Worm (Caenorhabditis elegans) whole organism, late embryonic: ENCODE data around the gene prdx-6.

Experiments used
- F13H6.1 ChIP-seq: sonication (generic microtip); optimal IDR thresholded peaks from 2 replicates; lab custom pipeline; 2016; ENCODE audit warnings: missing genetic modification characterization, missing compliant biosample characterization
- K09A11.1 ChIP-seq: sonication (generic microtip); optimal IDR thresholded peaks from 2 replicates; lab custom pipeline; 2017; ENCODE audit warnings: antibody characterized with exemption, mild to moderate bottlenecking, missing genetic modification characterization, missing compliant biosample characterization; ENCODE audit not compliant: insufficient read depth
- ceh-14 ChIP-seq: sonication (generic microtip); optimal IDR thresholded peaks from 2 replicates; lab custom pipeline; 2016; ENCODE audit warnings: missing genotype, missing genetic modification characterization, missing compliant biosample characterization
- ceh-18 ChIP-seq: sonication (generic microtip); optimal IDR thresholded peaks from 2 replicates; lab custom pipeline; 2016; ENCODE audit warnings: missing genetic modification characterization, missing compliant biosample characterization
- ceh-19 ChIP-seq: fragments of 200-800 bp; sonication (Bioruptor generic); optimal IDR thresholded peaks from 2 replicates; lab custom pipeline; 2018; ENCODE audit warnings: mild to moderate bottlenecking, missing genetic modification characterization, missing compliant biosample characterization
- ceh-22 ChIP-seq: sonication (generic microtip); optimal IDR thresholded peaks from 2 replicates; lab custom pipeline; 2017; ENCODE audit warnings: missing biosample characterization, missing genetic modification characterization
- ceh-24 ChIP-seq: sonication (generic microtip); optimal IDR thresholded peaks from 2 replicates; lab custom pipeline; 2016; ENCODE audit warnings: mild to moderate bottlenecking, missing genetic modification characterization, missing compliant biosample characterization
- ceh-31 ChIP-seq: sonication (generic microtip); optimal IDR thresholded peaks from 2 replicates; lab custom pipeline; 2016; ENCODE audit warnings: missing genetic modification characterization, missing compliant biosample characterization
- ceh-34 ChIP-seq: sonication (generic microtip); optimal IDR thresholded peaks from 2 replicates; lab custom pipeline; 2016; ENCODE audit warnings: mild to moderate bottlenecking, missing genetic modification characterization, missing compliant biosample characterization
- ceh-9 ChIP-seq: sonication (generic microtip); optimal IDR thresholded peaks from 2 replicates; lab custom pipeline; 2016; ENCODE audit warnings: mild to moderate bottlenecking, missing genetic modification characterization, inconsistent platforms, missing compliant biosample characterization
- elt-4 ChIP-seq: sonication (generic microtip); optimal IDR thresholded peaks from 2 replicates; lab custom pipeline; 2016; ENCODE audit warnings: missing genetic modification characterization, missing compliant biosample characterization
- eyg-1 ChIP-seq: sonication (generic microtip); optimal IDR thresholded peaks from 2 replicates; lab custom pipeline; 2016; ENCODE audit warnings: missing genotype, missing genetic modification characterization, missing compliant biosample characterization
- fax-1 ChIP-seq: sonication (generic microtip); optimal IDR thresholded peaks from 2 replicates; lab custom pipeline; 2016; ENCODE audit warnings: missing genotype, missing genetic modification characterization, missing compliant biosample characterization
- fkh-6 ChIP-seq: sonication (generic microtip); optimal IDR thresholded peaks from 2 replicates; lab custom pipeline; 2016; ENCODE audit warnings: missing genetic modification characterization, missing compliant biosample characterization
- gmeb-2 ChIP-seq: sonication (generic microtip); optimal IDR thresholded peaks from 2 replicates; lab custom pipeline; 2016; ENCODE audit warnings: missing genetic modification characterization, inconsistent platforms, missing compliant biosample characterization
- hlh-13 ChIP-seq: fragments of 200-800 bp; sonication (Bioruptor generic); optimal IDR thresholded peaks from 2 replicates; lab custom pipeline; 2018; ENCODE audit warnings: mild to moderate bottlenecking, missing genetic modification characterization, missing compliant biosample characterization
- hlh-15 ChIP-seq: sonication (generic microtip); optimal IDR thresholded peaks from 2 replicates; lab custom pipeline; 2016; ENCODE audit warnings: missing genetic modification characterization, missing compliant biosample characterization
- hlh-6 ChIP-seq: sonication (generic microtip); optimal IDR thresholded peaks from 2 replicates; lab custom pipeline; 2016; ENCODE audit warnings: missing genotype, missing genetic modification characterization, missing compliant biosample characterization
- hlh-8 ChIP-seq: sonication (generic microtip); optimal IDR thresholded peaks from 2 replicates; lab custom pipeline; 2016; ENCODE audit warnings: missing genotype, missing genetic modification characterization, missing compliant biosample characterization
- lim-6 ChIP-seq: sonication (generic microtip); optimal IDR thresholded peaks from 2 replicates; lab custom pipeline; 2016; ENCODE audit warnings: missing genetic modification characterization, missing compliant biosample characterization
- nfya-1 ChIP-seq: sonication (generic microtip); optimal IDR thresholded peaks from 2 replicates; lab custom pipeline; 2017; ENCODE audit warnings: missing genetic modification characterization, mild to moderate bottlenecking, missing compliant biosample characterization, antibody characterized with exemption, moderate library complexity
- nhr-11 ChIP-seq: fragments of 150-350 bp; optimal IDR thresholded peaks from 2 replicates; lab custom pipeline; 2014; ENCODE audit warnings: missing biosample characterization, missing genetic modification characterization
- npax-4 ChIP-seq: sonication (generic microtip); optimal IDR thresholded peaks from 2 replicates; lab custom pipeline; 2016; ENCODE audit warnings: missing genetic modification characterization, missing compliant biosample characterization
- pax-1 ChIP-seq: fragments of 150-350 bp; optimal IDR thresholded peaks from 2 replicates; lab custom pipeline; 2014; ENCODE audit warnings: missing biosample characterization, missing genetic modification characterization
- pha-4 ChIP-seq: fragments of 150-350 bp; optimal IDR thresholded peaks from 2 replicates; lab custom pipeline; 2018; ENCODE audit warnings: missing biosample characterization, missing genetic modification reagents, missing genetic modification characterization
- pqm-1 ChIP-seq: sonication (generic microtip); optimal IDR thresholded peaks from 2 replicates; lab custom pipeline; 2016; ENCODE audit warnings: missing genetic modification characterization, missing compliant biosample characterization
- pros-1 ChIP-seq: fragments of 150-350 bp; optimal IDR thresholded peaks from 2 replicates; lab custom pipeline; 2014; ENCODE audit warnings: missing biosample characterization, missing genetic modification reagents, missing genetic modification characterization
- rnt-1 ChIP-seq: sonication (generic microtip); optimal IDR thresholded peaks from 2 replicates; lab custom pipeline; 2016; ENCODE audit warnings: missing genetic modification characterization, missing compliant biosample characterization
- sdc-2 ChIP-seq: sonication (generic microtip); optimal IDR thresholded peaks from 2 replicates; lab custom pipeline; 2016; ENCODE audit warnings: missing genotype, missing genetic modification characterization, missing compliant biosample characterization
- sox-2 ChIP-seq: fragments of 200-800 bp; sonication (Bioruptor generic); IDR thresholded peaks from 2 replicates; pipeline ENCODE4 v1.3.6; 2022; ENCODE audit warnings: missing genetic modification reagents, missing genetic modification characterization, missing compliant biosample characterization
- sox-4 ChIP-seq: sonication (generic microtip); optimal IDR thresholded peaks from 2 replicates; lab custom pipeline; 2017; ENCODE audit warnings: mild to moderate bottlenecking, missing genetic modification characterization, inconsistent platforms, missing compliant biosample characterization
- tbx-2 ChIP-seq: sonication (generic microtip); optimal IDR thresholded peaks from 2 replicates; lab custom pipeline; 2016; ENCODE audit warnings: missing genetic modification characterization, missing compliant biosample characterization
- unc-42 ChIP-seq: sonication (generic microtip); optimal IDR thresholded peaks from 2 replicates; lab custom pipeline; 2016; ENCODE audit warnings: missing genotype, missing genetic modification characterization, missing compliant biosample characterization
- unc-55 ChIP-seq: sonication (generic microtip); optimal IDR thresholded peaks from 2 replicates; lab custom pipeline; 2017; ENCODE audit warnings: missing biosample characterization, missing genetic modification reagents, missing genetic modification characterization
- unc-86 ChIP-seq: sonication (generic microtip); optimal IDR thresholded peaks from 2 replicates; lab custom pipeline; 2016; ENCODE audit warnings: missing genetic modification characterization, missing compliant biosample characterization
- ztf-16 ChIP-seq: sonication (generic microtip); optimal IDR thresholded peaks from 2 replicates; lab custom pipeline; 2017; ENCODE audit warnings: missing genetic modification characterization, missing compliant biosample characterization

The prdx-6 gene

DNA sequence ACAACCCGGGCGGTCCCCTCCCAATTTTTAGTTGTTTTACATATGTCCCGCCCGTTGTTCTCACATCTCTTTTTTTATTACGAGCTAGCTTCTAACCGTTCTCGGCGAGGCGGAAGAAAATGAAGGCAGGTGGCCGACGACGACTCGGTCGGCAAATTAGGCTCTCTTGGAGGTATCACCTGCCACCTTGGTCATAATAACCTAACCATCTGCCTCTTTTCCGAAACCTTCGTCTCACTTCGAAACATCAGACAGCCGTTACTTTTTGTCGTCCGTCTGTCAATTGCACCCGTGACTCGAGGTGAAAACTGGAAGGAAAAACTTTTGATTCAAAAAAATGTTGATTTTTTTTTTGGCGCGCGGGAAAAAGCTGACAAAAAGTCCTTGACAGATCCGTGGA is 40.9 kb upstream of the prdx-6 start:
- TF ChIP-seq ceh-31 (tag; lab: Kevin White, UChicago) (peak; percentile 29), ztf-16 (tag; lab: Kevin White, UChicago) (no peak), ceh-34 (no peak)

DNA sequence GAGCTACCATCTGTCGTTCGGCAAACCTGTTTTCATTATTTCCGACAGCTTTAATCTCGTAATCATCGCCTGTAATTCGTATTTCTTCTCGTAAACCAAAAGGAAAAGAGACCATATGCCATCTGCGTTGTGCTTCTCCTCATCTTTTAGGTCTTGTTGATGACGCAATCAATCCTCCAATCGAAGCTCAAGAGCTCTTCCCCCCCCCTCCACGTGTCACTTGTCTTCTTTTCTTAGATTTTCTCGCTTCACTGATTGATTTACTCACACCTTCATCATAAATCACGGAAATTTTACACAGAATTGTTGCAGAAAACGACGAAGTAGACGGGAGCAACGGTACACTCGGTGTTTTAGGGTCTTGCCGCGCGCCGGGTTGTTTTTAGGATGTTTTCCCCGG is 39.7 kb upstream of the prdx-6 start, which contains the start of gene tcl-2:
Gene tcl-2 (plus strand): TSS at position 388 of the 400 bp plus-strand sequence.
- TF ChIP-seq unc-55 (GFP tag; lab: Kevin White, UChicago) (peak; percentile 18), elt-4 (no peak)

DNA sequence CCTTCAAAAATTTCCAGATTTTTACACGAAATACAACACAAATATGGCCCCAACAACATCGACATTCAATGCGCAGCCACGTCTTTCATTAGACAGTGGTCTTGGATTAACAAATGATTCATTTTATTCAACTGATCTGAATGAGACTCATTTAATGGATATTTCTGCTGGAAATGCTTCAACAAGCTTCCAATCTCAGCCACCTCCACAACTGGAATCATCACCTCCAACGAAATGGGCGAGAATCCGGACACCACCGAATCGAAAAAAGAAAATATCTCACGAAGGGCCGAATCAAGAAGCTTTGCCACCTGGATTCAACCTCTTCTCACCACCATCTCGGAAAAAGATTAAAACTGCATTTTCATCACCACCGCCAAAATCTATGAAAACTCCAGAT is 38.7 kb upstream of the prdx-6 start:
- no peak for TF ChIP-seq ceh-18 (tag; lab: Kevin White, UChicago)
- TF ChIP-seq eyg-1 (tag; lab: Kevin White, UChicago): no peak
- no peak for TF ChIP-seq fkh-6
- no peak for TF ChIP-seq ceh-31 (tag; lab: Kevin White, UChicago)
- no peak for TF ChIP-seq npax-4 (tag; lab: Kevin White, UChicago)
- TF ChIP-seq lim-6 (tag; lab: Kevin White, UChicago): no peak
- no peak for TF ChIP-seq nfya-1
- TF ChIP-seq sox-2 (GFP tag; lab: Robert Waterston, UW): no peak
- no peak for TF ChIP-seq F13H6.1
- no peak for TF ChIP-seq pha-4 (tag; lab: Kevin White, UChicago)
- no peak for TF ChIP-seq gmeb-2 (tag; lab: Kevin White, UChicago)
- no peak for TF ChIP-seq hlh-15 (tag; lab: Kevin White, UChicago)

DNA sequence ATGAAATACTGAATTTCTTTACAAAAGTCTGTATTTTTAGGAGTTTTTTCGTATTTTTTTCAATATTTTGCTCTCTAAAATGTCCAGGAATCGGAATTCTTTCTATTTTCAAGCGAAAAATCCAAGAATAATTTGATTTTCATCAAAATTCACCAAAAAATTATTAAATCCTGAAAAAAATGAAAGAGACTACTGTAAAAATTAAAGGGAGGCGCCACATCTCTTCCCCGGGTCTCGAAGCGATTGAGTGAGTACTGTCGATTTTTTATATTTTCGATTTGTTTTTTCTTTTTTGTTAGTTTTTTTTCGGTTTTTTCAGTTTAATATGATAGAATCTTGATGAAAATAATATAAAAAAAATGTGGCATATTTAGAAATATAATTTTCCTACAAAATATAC is 34.8 kb upstream of the prdx-6 start:
- TF ChIP-seq sdc-2 (tag; lab: Kevin White, UChicago) (no peak), npax-4 (tag; lab: Kevin White, UChicago) (no peak), hlh-13 (GFP tag; lab: Kevin White, UChicago) (no peak), unc-86 (tag; lab: Kevin White, UChicago) (no peak)

DNA sequence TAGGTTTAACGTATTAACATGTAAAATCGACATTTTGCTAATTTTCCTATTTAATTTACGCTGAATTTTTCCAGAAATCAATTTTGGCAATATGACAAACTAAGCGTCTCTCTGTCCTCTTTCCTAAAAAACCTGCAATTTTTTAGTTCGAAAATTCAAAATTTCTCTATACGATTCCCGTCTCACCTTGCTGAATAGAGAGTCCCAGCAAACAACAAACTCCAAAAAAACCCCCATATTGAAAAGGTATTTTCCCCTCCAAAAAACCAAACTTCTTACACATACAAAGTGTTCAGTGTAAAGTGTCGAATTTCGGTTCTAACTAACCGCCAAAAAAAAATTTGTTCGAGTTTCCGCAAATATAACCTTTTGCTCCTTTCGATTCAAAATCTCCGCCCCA is 34.2 kb upstream of the prdx-6 start, which contains the start of gene pnc-1:
Gene pnc-1 (plus strand): TSS at position 301 of the 400 bp plus-strand sequence.
- TF ChIP-seq lim-6 (tag; lab: Kevin White, UChicago): no peak
- no peak for TF ChIP-seq nhr-11 (tag; lab: Kevin White, UChicago)

DNA sequence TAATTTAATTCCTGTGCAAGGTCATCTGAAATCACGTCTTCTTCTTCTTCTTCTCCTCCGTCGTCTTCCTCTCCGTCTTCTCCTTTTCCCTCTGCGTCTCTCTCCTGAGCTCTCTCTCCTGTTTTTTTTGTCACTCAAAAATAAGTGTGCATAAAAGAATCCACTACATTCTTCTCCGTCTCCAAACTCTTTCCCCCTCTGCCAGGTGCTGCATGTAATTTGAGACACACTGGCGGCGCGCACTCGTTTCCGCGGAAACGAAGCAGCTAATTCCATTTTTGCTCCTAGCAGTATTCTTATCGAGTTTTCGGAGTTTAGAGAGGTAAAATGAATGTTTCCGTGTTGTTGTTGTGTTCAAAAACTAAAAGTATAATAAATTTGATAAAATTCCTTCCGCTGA is 32.2 kb upstream of the prdx-6 start:
- TF ChIP-seq ceh-9 (tag; lab: Kevin White, UChicago) (no peak), nfya-1 (peak; percentile 7), ceh-34 (peak; percentile 97), pqm-1 (no peak), unc-42 (tag; lab: Kevin White, UChicago) (peak; percentile 25), tbx-2 (tag; lab: Kevin White, UChicago) (peak; percentile 22), ceh-19 (GFP tag; lab: Kevin White, UChicago) (peak; percentile 49), ceh-14 (tag; lab: Kevin White, UChicago) (peak; percentile 18)

DNA sequence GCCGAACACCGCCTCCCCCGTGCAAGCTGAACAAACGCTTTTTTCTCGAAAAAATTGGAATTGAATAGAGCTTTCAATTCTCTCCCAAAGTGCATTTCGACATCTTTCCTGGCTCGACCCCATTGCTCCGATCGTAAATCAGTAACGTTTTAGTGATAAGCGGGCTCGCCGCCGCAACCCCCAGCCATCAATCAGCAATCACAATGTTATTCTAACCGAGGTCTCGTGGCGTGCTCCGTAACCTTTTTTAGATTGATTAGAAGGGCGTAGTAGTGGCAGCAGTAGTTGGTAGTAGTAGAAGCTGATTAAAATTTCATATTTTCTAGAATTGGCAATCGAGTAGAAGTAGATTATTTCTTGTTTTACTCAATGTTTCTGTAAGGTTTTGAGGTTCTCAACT is 31.0 kb upstream of the prdx-6 start:
- no peak for TF ChIP-seq K09A11.1
- TF ChIP-seq ceh-14 (tag; lab: Kevin White, UChicago): peak; percentile 7

DNA sequence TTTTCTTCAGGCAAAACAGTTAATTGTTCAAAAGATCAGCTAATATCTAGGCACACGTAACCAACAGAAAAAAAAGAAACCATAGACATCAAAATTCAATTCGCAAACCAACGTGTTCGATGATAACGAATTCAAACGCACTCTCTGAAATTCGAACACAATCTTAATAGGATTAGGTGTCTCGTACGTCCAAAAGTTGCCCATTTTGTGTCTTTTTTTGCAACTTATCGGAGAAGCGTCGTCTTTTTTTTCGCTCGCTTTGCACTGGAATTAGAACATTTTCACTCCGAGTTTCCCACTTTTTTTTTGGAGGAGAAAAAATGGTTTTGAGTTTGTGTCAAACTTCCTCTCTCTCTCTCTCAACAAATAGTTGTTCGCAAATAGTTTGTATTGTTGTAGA is 29.3 kb upstream of the prdx-6 start:
- TF ChIP-seq sox-4 (tag; lab: Kevin White, UChicago): no peak
- no peak for TF ChIP-seq ceh-22 (tag; lab: Kevin White, UChicago)
- TF ChIP-seq hlh-6 (tag; lab: Kevin White, UChicago): no peak
- TF ChIP-seq pros-1 (tag; lab: Kevin White, UChicago): no peak
- TF ChIP-seq ceh-9 (tag; lab: Kevin White, UChicago): no peak
- TF ChIP-seq ceh-24: no peak
- TF ChIP-seq rnt-1: no peak
- TF ChIP-seq ceh-34: no peak
- no peak for TF ChIP-seq fax-1 (tag; lab: Kevin White, UChicago)
- no peak for TF ChIP-seq hlh-8 (tag; lab: Kevin White, UChicago)
- TF ChIP-seq ceh-14 (tag; lab: Kevin White, UChicago): no peak
- TF ChIP-seq ceh-18 (tag; lab: Kevin White, UChicago): no peak
- no peak for TF ChIP-seq pax-1
